Worm (Caenorhabditis elegans) whole organism, L4 larva: ENCODE results near the gene D1086.1.
"Not testable (repeated sequence)": the region's sequence is repeated elsewhere in the genome, so short reads cannot be mapped to it uniquely, and the experiment has no call there.

Experiments used
- ZK546.5 ChIP-seq, 2 experiments: sonication (generic microtip); optimal IDR thresholded peaks; 2 replicates each; lab custom pipeline; 2017; ENCODE audit warnings: missing biosample characterization in 2 of 2, missing genetic modification characterization in 2 of 2
- fkh-10 ChIP-seq: fragments of 150-350 bp; optimal IDR thresholded peaks from 2 replicates; lab custom pipeline; 2014; ENCODE audit warnings: missing biosample characterization, missing genetic modification reagents, missing genetic modification characterization
- lin-15B ChIP-seq: fragments of 150-350 bp; sonication (generic microtip); optimal IDR thresholded peaks from 3 replicates; lab custom pipeline; 2014; ENCODE audit warnings: missing biosample characterization, missing genetic modification characterization
- lin-39 ChIP-seq: fragments of 150-350 bp; optimal IDR thresholded peaks from 2 replicates; lab custom pipeline; 2014; ENCODE audit warnings: missing biosample characterization, missing genetic modification reagents, missing genetic modification characterization
- mdl-1 ChIP-seq, 2 experiments: fragments of 150-350 bp in 1 of 2; sonication (generic microtip) in 1 of 2; optimal IDR thresholded peaks; 2 replicates each; lab custom pipeline; 2014 to 2017; ENCODE audit warnings: missing biosample characterization in 2 of 2, missing genetic modification characterization in 2 of 2
- mdt-29 ChIP-seq: fragments of 200-800 bp; sonication (Bioruptor generic); IDR thresholded peaks from 2 replicates; pipeline ENCODE4 v1.3.6; 2022; ENCODE audit warnings: missing genetic modification reagents, missing genetic modification characterization, missing compliant biosample characterization
- nhr-11 ChIP-seq: fragments of 150-350 bp; optimal IDR thresholded peaks from 2 replicates; lab custom pipeline; 2014; ENCODE audit warnings: missing biosample characterization, missing genetic modification characterization
- nhr-28 ChIP-seq: fragments of 150-350 bp; optimal IDR thresholded peaks from 2 replicates; lab custom pipeline; 2014; ENCODE audit warnings: missing biosample characterization, missing genetic modification characterization
- nhr-77 ChIP-seq: fragments of 150-350 bp; optimal IDR thresholded peaks from 2 replicates; lab custom pipeline; 2014; ENCODE audit warnings: missing biosample characterization, missing genetic modification characterization

- not testable (repeated sequence) for TF ChIP-seq nhr-28; lin-15B; nhr-77; nhr-11 (tag; lab: Kevin White, UChicago); mdl-1 (tag; optimal IDR thresholded peaks at IDR 0.05; lab: Kevin White, UChicago); fkh-10 (GFP tag; lab: Kevin White, UChicago); mdt-29 (GFP tag; lab: Robert Waterston, UW); ZK546.5 (tag; optimal IDR thresholded peaks at IDR 0.05; lab: Kevin White, UChicago); lin-39 (tag; lab: Kevin White, UChicago)
Measured at ce11 chrV:14049274-14049673, 49.4 kb upstream of the D1086.1 start, which contains the start of gene F58D12.1.
